Fruit fly (Drosophila melanogaster) whole organism, pupa: ENCODE results near the gene Arr2.

ENCODE experiments used
- CG12605 ChIP-seq: fragments of 200-800 bp; sonication (Bioruptor generic); IDR thresholded peaks from 2 replicates; pipeline ENCODE4 v1.3.6; 2022; ENCODE audit warnings: missing biosample characterization, missing genetic modification characterization
- CG13204 ChIP-seq: fragments of 200-800 bp; sonication (Bioruptor generic); optimal IDR thresholded peaks from 2 replicates; lab custom pipeline; 2018; ENCODE audit warnings: missing biosample characterization, mild to moderate bottlenecking, missing genetic modification characterization, moderate library complexity
- CG14655 ChIP-seq: fragments of 200-800 bp; sonication (Bioruptor generic); optimal IDR thresholded peaks from 3 replicates; lab custom pipeline; 2017; ENCODE audit warnings: mild to moderate bottlenecking, missing biosample characterization, missing genetic modification reagents, missing genetic modification characterization
- CG15710 ChIP-seq: fragments of 200-800 bp; sonication (Bioruptor generic); optimal IDR thresholded peaks from 2 replicates; lab custom pipeline; 2018; ENCODE audit warnings: missing biosample characterization, mild to moderate bottlenecking, missing genetic modification characterization, moderate library complexity
- CG32121 ChIP-seq: fragments of 200-800 bp; sonication (Bioruptor generic); IDR thresholded peaks from 2 replicates; pipeline ENCODE4 v1.3.6; 2022; ENCODE audit warnings: missing biosample characterization, missing genetic modification characterization
- CG4496 ChIP-seq: fragments of 200-800 bp; sonication (Bioruptor generic); IDR thresholded peaks from 3 replicates; pipeline ENCODE4 v1.3.6; 2022; ENCODE audit warnings: missing biosample characterization, missing genetic modification characterization
- CG9948 ChIP-seq: fragments of 200-800 bp; sonication (Bioruptor generic); optimal IDR thresholded peaks from 2 replicates; lab custom pipeline; 2018; ENCODE audit warnings: missing biosample characterization, mild to moderate bottlenecking, missing genetic modification characterization, moderate library complexity
- EcR ChIP-seq: fragments of 200-800 bp; sonication (Bioruptor generic); optimal IDR thresholded peaks from 3 replicates; lab custom pipeline; 2019; ENCODE audit warnings: missing biosample characterization, missing genetic modification characterization, mild to moderate bottlenecking, moderate library complexity, missing genetic modification reagents
- Ets98B ChIP-seq: fragments of 200-800 bp; sonication (Bioruptor generic); IDR thresholded peaks from 2 replicates; pipeline ENCODE4 v1.3.6; 2022; ENCODE audit warnings: missing biosample characterization, missing genetic modification characterization
- Pif1A ChIP-seq: fragments of 200-800 bp; sonication (Bioruptor generic); optimal IDR thresholded peaks from 3 replicates; lab custom pipeline; 2016; ENCODE audit warnings: missing biosample characterization, missing genetic modification characterization
- Pif1B ChIP-seq: fragments of 200-800 bp; sonication (Bioruptor generic); optimal IDR thresholded peaks from 3 replicates; lab custom pipeline; 2016; ENCODE audit warnings: missing biosample characterization, missing genetic modification characterization
- Snoo ChIP-seq: fragments of 200-800 bp; sonication (Bioruptor generic); optimal IDR thresholded peaks from 3 replicates; lab custom pipeline; 2017; ENCODE audit warnings: missing biosample characterization, mild to moderate bottlenecking, missing genetic modification characterization, inconsistent platforms
- fd96Ca ChIP-seq: fragments of 200-800 bp; sonication (Bioruptor generic); IDR thresholded peaks from 3 replicates; pipeline ENCODE4 v1.3.6; 2022; ENCODE audit warnings: missing biosample characterization, missing genetic modification characterization
- gl ChIP-seq: fragments of 200-800 bp; sonication (Bioruptor generic); optimal IDR thresholded peaks from 2 replicates; lab custom pipeline; 2018; ENCODE audit warnings: missing biosample characterization, mild to moderate bottlenecking, missing genetic modification characterization

DNA sequence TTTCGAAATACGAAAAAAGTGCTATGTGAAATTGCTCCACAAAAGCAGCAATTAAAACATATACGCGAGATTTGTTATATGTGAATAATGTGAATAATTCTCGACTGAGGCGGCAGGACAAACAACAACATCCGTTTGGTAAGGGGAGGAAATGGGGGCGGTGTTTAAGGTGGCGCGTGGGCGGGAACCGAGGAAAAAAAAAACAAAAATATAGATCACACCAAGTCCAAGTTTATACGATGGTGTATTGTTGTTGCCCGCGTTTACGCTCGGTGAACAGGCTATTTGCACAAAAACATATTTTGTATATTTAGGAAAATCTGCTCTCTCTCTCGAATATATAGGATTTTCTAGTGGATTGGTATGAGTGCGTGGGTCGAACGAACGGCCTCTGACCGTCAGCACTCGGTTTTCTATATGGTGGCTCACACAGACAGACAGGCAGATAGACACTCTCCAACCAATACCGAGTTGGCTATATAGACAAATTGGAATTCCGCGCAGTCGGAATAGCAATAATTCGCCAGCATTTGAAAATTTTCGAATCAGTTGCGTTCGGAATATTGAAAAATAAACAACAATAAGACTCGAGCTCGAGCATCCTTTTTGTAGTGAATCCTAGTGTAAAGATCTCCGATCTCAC lies 18.9 kb downstream of the Arr2 start:
- TF ChIP-seq CG14655 (GFP tag; lab: Kevin White, UChicago) (no peak), fd96Ca (no peak), Pif1B (GFP tag; lab: Kevin White, UChicago) (no peak), CG15710 (tag; lab: Kevin White, UChicago) (no peak), CG32121 (GFP tag; lab: Robert Waterston, UW) (no peak), CG13204 (GFP tag; lab: Kevin White, UChicago) (no peak), CG4496 (GFP tag; lab: Robert Waterston, UW) (no peak), CG9948 (tag; lab: Kevin White, UChicago) (no peak), gl (tag; lab: Kevin White, UChicago) (no peak), Ets98B (no peak), EcR (GFP tag; lab: Kevin White, UChicago) (no peak), CG12605 (GFP tag; lab: Robert Waterston, UW) (no peak), Snoo (tag; lab: Kevin White, UChicago) (no peak), Pif1A (GFP tag; lab: Kevin White, UChicago) (no peak)
